Fruit fly (Drosophila melanogaster): ENCODE data around the gene Gmppb.

- no peak for TF ChIP-seq CG15710 (tag; optimal IDR thresholded peaks at IDR 0.05)
- no peak for TF ChIP-seq CG17806 (tag; optimal IDR thresholded peaks at IDR 0.05)
- TF ChIP-seq CG9948 (tag; optimal IDR thresholded peaks at IDR 0.05), result no peak
Observed at dm6 chr3R:4784622-4785021, 26.6 kb upstream of the Gmppb start, which contains the start of gene Ccdc39.
